Worm (Caenorhabditis elegans): ENCODE results near the gene mip-1.
A peak's percentile ranks its signal among the peaks of the same experiment; 100 is the strongest.

Gene mip-1

ce11 chrIII:4792560-4793136, at the start of gene mip-1:
TSS of gene mip-1 (plus strand) at chrIII:4793086.
- TF ChIP-seq W03F9.2 (tag; optimal IDR thresholded peaks at IDR 0.05) (no peak), dao-5 (tag; optimal IDR thresholded peaks at IDR 0.05) (no peak), him-1 (tag; optimal IDR thresholded peaks at IDR 0.05) (no peak)

DNA sequence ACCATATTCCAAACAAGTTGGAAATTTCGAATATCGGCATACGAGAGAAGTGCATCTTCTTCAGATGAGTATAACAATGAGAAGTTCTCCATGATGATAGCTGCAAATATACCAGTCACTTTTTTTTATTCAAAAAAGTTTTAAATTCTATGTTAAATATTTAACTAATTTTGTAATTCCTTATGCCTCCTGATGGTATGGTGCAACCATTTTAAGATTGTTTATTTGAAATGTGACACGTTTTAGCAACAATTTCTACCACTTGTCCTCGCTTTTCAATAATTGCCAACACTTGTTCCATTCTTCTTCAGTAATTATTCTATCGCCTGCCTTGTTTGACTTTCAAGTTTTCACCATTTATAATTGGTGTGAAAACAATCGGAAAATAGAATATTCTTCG, 47.0 kb upstream of the mip-1 start, which contains the start of gene F17C8.6:
Gene F17C8.6 (minus strand): TSS at position 101 of the 400 bp plus-strand sequence.
- TF ChIP-seq him-1 (tag; optimal IDR thresholded peaks at IDR 0.05) (no peak), dao-5 (tag; optimal IDR thresholded peaks at IDR 0.05) (no peak), W03F9.2 (tag; optimal IDR thresholded peaks at IDR 0.05) (no peak)

DNA sequence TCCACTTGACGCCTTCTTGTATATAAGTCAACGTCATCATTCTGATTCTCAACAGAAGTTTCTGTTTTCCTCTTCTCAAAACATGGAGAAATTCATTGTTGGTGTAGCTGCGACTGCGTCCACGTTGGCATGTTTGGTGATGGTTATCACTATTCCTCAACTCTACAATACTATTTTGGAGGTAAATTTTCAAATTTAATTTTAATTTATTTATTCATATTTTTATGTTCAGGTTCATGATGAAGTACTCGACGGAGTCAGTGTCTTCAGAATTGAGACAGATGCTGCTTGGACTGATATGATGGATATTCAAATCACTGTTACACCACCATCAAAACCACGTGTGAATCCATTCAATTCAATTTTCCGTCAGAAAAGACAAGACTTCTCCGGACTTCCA, 44.8 kb upstream of the mip-1 start, which contains the start of gene col-89:
Gene col-89 (plus strand): TSS at position 19 of the 400 bp plus-strand sequence.
- TF ChIP-seq dao-5 (tag; optimal IDR thresholded peaks at IDR 0.05), result no peak
- TF ChIP-seq W03F9.2 (tag; optimal IDR thresholded peaks at IDR 0.05), result no peak
- no peak for TF ChIP-seq him-1 (tag; optimal IDR thresholded peaks at IDR 0.05)

ce11 chrIII:4748666-4749065, 44.2 kb upstream of the mip-1 start:
- TF ChIP-seq him-1 (tag; optimal IDR thresholded peaks at IDR 0.05) (no peak), W03F9.2 (tag; optimal IDR thresholded peaks at IDR 0.05) (no peak), dao-5 (tag; optimal IDR thresholded peaks at IDR 0.05) (no peak)

DNA sequence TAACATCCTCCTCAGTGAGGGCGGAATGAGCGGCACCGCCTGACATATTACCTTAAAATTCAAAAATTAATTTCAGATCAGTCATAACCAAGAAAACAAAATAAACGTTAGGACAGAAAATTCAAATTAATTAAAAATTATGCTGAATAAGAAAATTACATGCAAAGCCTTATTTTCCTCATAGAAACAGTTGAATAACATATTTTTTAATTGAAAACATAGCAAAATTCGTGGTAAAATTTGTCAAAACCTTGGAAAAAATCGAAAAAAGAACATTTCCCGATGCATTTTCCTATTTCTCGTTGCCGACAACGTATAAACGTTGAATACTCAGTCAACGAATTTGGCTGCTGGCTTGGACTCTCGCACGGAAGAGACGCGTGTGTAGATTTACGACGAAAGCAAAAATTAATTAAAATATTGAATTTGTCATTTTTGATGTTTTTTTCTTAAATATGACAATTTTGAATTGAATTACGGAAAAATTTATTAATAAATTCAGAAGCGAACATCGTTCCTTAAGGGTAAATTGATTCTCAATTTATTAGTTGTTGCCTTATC, 38.8 kb upstream of the mip-1 start, which contains the start of the genes rps-0 and rbg-3:
Gene rps-0 (minus strand): TSS at position 51 of the 561 bp plus-strand sequence.
Gene rbg-3 (plus strand): TSS at position 424 of the 561 bp plus-strand sequence.
- TF ChIP-seq dao-5 (tag; optimal IDR thresholded peaks at IDR 0.05) (no peak), W03F9.2 (tag; optimal IDR thresholded peaks at IDR 0.05) (peak; percentile 91)

DNA sequence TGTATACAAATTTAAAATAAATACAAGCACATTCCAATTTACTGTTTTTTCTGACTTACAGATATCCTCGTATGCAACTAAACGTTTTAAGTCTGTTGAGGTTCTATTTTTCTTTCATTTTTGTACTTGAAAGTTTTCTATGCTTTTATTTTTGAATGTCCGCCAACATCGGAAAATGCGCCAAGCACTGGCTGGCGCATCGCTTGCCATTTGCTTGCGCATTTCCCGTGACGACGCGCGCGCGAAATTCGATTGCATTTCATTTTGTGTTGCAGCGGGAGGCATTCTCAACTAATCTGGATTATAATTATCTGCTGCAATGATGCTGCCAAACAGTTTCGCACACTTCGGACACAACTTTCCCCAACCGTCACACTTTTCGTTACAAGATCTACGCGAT, 35.9 kb upstream of the mip-1 start, which contains the start of gene fbxl-2:
Gene fbxl-2 (plus strand): TSS at position 278 of the 400 bp plus-strand sequence.
- TF ChIP-seq W03F9.2 (tag; optimal IDR thresholded peaks at IDR 0.05) (peak; percentile 91), dao-5 (tag; optimal IDR thresholded peaks at IDR 0.05) (no peak), him-1 (tag; optimal IDR thresholded peaks at IDR 0.05) (peak; percentile 77)

ce11 chrIII:4762846-4763245, 30.0 kb upstream of the mip-1 start:
- TF ChIP-seq W03F9.2 (tag; optimal IDR thresholded peaks at IDR 0.05) (no peak), him-1 (tag; optimal IDR thresholded peaks at IDR 0.05) (no peak), dao-5 (tag; optimal IDR thresholded peaks at IDR 0.05) (no peak)

- TF ChIP-seq him-1 (tag; optimal IDR thresholded peaks at IDR 0.05), result no peak
- no peak for TF ChIP-seq dao-5 (tag; optimal IDR thresholded peaks at IDR 0.05)
- no peak for TF ChIP-seq W03F9.2 (tag; optimal IDR thresholded peaks at IDR 0.05)
These were observed 29.4 kb upstream of the mip-1 start, which contains the start of gene B0393.4 for ce11 chrIII:4763509-4763908. TSS of gene B0393.4 (minus strand) at chrIII:4763609.

- TF ChIP-seq W03F9.2 (tag; optimal IDR thresholded peaks at IDR 0.05), result no peak
- TF ChIP-seq dao-5 (tag; optimal IDR thresholded peaks at IDR 0.05), result no peak
- no peak for TF ChIP-seq him-1 (tag; optimal IDR thresholded peaks at IDR 0.05)
These were observed 27.4 kb upstream of the mip-1 start, which contains the start of gene B0393.5 for ce11 chrIII:4765474-4765873. TSS of gene B0393.5 (plus strand) at chrIII:4765774.

DNA sequence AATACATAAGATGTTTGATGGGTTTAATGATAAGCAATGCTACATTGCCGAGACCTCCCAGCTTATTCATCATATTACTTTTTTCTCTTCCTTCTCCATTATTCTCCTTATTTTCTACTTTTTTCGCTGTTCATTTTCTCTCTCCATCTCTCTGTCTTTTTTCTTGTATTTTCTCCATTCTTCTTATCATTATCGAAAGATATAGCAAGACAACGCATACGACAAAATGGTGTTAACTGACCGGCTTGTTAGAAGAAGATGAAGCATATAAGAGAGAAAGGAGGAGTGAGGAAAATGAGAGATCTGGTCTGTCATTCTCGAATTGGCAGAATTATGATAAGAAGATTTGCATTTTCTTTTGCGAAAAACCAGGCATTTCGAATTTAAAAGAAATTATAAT, 26.0 kb upstream of the mip-1 start:
- TF ChIP-seq him-1 (tag; optimal IDR thresholded peaks at IDR 0.05) (no peak), dao-5 (tag; optimal IDR thresholded peaks at IDR 0.05) (no peak), W03F9.2 (tag; optimal IDR thresholded peaks at IDR 0.05) (no peak)

DNA sequence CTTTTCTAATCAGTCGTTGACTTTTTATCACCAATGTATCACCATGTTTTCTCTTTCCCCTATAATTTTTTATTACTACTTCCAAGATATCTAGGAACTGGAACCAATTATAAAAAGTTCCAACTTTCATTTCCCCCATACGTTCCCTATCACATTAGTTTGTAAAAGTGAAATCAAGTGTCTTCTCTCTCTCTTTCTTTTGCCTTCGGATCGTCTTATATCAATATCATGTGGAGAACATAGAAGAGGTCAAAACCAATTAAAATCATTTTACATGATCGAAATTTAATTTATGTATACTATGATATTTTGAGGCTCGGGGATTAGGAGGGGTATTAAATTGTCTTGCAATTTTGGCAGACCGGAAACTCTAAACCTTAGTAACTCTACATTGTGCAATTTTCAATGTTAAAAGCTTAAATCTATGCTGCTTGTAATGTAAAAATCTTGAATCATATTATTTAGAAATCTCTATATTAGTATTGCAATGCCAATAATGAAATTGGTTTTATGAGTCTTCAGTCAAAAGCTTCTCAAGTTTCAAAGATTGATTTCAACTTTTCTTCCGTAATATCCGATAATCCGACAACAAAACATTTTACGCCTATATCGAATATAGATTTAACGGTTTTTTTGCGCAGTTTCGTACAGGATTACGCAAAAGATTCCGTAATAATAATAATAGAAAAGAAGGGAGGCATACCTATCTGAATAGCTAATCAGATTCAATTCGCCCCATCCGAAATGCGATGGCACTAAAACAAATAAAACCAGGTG, 24.8 kb upstream of the mip-1 start:
- TF ChIP-seq W03F9.2 (tag; optimal IDR thresholded peaks at IDR 0.05), result no peak
- no peak for TF ChIP-seq dao-5 (tag; optimal IDR thresholded peaks at IDR 0.05)
- TF ChIP-seq him-1 (tag; optimal IDR thresholded peaks at IDR 0.05), result no peak

ce11 chrIII:4778003-4778402, 14.9 kb upstream of the mip-1 start, which contains the start of gene B0393.7:
TSS of gene B0393.7 (minus strand) at chrIII:4778103.
- TF ChIP-seq him-1 (tag; optimal IDR thresholded peaks at IDR 0.05) (no peak), dao-5 (tag; optimal IDR thresholded peaks at IDR 0.05) (no peak), W03F9.2 (tag; optimal IDR thresholded peaks at IDR 0.05) (no peak)

DNA sequence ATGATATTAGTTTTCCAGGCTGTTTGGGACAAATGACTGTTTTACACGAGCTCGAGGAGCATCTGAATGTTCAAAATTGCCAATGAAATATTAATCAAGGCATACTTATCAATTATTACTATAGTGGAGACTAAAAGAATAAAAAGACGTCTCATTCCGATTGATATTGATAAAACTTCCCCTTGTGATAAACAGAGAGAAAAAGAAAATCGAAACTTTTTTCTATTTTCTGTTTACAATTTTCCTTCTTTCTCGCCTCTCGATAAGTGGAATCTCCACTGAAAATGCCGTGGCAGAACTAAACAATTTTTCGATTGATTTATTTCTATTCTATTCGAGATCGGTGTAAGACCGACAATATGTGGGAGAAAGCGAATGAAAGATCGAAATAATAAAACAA, 13.0 kb upstream of the mip-1 start, which contains the start of gene B0393.9:
Gene B0393.9 (minus strand): TSS at position 303 of the 400 bp plus-strand sequence.
- TF ChIP-seq W03F9.2 (tag; optimal IDR thresholded peaks at IDR 0.05) (no peak), him-1 (tag; optimal IDR thresholded peaks at IDR 0.05) (no peak), dao-5 (tag; optimal IDR thresholded peaks at IDR 0.05) (no peak)

Measured in whole organism, L4/young adult.